Worm (Caenorhabditis elegans): ENCODE data around the gene npr-31.

ce11 chrII:7147550-7147949 is 3.1 kb downstream of the npr-31 start:
- no peak for TF ChIP-seq dmd-4 (tag; optimal IDR thresholded peaks at IDR 0.05; ENCODE audit: borderline replicate concordance)
- no peak for TF ChIP-seq hlh-8 (tag; optimal IDR thresholded peaks at IDR 0.05)
- no peak for TF ChIP-seq ama-1 (optimal IDR thresholded peaks at IDR 0.05)
- no peak for TF ChIP-seq unc-55 (GFP tag; optimal IDR thresholded peaks at IDR 0.05)
- TF ChIP-seq pha-4 (tag; optimal IDR thresholded peaks at IDR 0.05), result no peak
- TF ChIP-seq odd-2 (tag; optimal IDR thresholded peaks at IDR 0.05), result no peak
- no peak for TF ChIP-seq pqm-1 (tag; optimal IDR thresholded peaks at IDR 0.05)
- TF ChIP-seq ceh-14 (tag; optimal IDR thresholded peaks at IDR 0.05), result no peak
- no peak for TF ChIP-seq fkh-6 (tag; optimal IDR thresholded peaks at IDR 0.05)
- TF ChIP-seq tbx-7 (tag; optimal IDR thresholded peaks at IDR 0.05), result no peak
- TF ChIP-seq elt-4 (tag; optimal IDR thresholded peaks at IDR 0.05), result no peak

All from whole organism, late embryonic.